Worm (Caenorhabditis elegans) whole organism, early embryonic: Measurements from ENCODE around the gene cpna-1.

Experiments
- B0310.2 ChIP-seq: sonication (generic microtip); optimal IDR thresholded peaks from 2 replicates; lab custom pipeline; 2016; ENCODE audit warnings: mild to moderate bottlenecking, missing genetic modification characterization, missing compliant biosample characterization
- F13C5.2 ChIP-seq: sonication (generic microtip); optimal IDR thresholded peaks from 2 replicates; lab custom pipeline; 2017; ENCODE audit warnings: mild to moderate bottlenecking, missing genetic modification characterization, inconsistent platforms, missing compliant biosample characterization
- ama-1 ChIP-seq: fragments of 150-350 bp; optimal IDR thresholded peaks from 2 replicates; lab custom pipeline; 2014
- ceh-13 ChIP-seq: fragments of 200-800 bp; sonication (Bioruptor generic); optimal IDR thresholded peaks from 2 replicates; lab custom pipeline; 2018; ENCODE audit warnings: mild to moderate bottlenecking, missing genetic modification characterization, missing compliant biosample characterization
- ceh-36 ChIP-seq: sonication (generic microtip); optimal IDR thresholded peaks from 2 replicates; lab custom pipeline; 2016; ENCODE audit warnings: missing genetic modification characterization, inconsistent platforms, missing compliant biosample characterization
- ets-7 ChIP-seq: sonication (generic microtip); optimal IDR thresholded peaks from 2 replicates; lab custom pipeline; 2016; ENCODE audit warnings: missing genotype, missing genetic modification characterization, missing compliant biosample characterization
- flt-1 ChIP-seq: fragments of 200-800 bp; sonication (Bioruptor generic); IDR thresholded peaks from 2 replicates; pipeline ENCODE4 v1.3.6; 2022; ENCODE audit warnings: missing genetic modification characterization, missing compliant biosample characterization
- hmbx-1 ChIP-seq: sonication (generic microtip); optimal IDR thresholded peaks from 2 replicates; lab custom pipeline; 2016; ENCODE audit warnings: mild to moderate bottlenecking, missing genetic modification characterization, missing compliant biosample characterization
- hnd-1 ChIP-seq: sonication (generic microtip); optimal IDR thresholded peaks from 2 replicates; lab custom pipeline; 2016; ENCODE audit warnings: missing genetic modification characterization, missing compliant biosample characterization
- scrt-1 ChIP-seq: fragments of 200-800 bp; sonication (Bioruptor generic); IDR thresholded peaks from 2 replicates; pipeline ENCODE4 v1.3.6; 2022; ENCODE audit warnings: missing genetic modification characterization, missing compliant biosample characterization
- sea-1 ChIP-seq: fragments of 200-800 bp; sonication (Bioruptor generic); conservative IDR thresholded peaks from 2 replicates; pipeline ENCODE4 v1.3.6; 2022; ENCODE audit warnings: missing genetic modification characterization, missing compliant biosample characterization
- tbx-11 ChIP-seq: fragments of 200-800 bp; sonication (Bioruptor generic); IDR thresholded peaks from 2 replicates; pipeline ENCODE4 v1.3.6; 2022; ENCODE audit warnings: missing genetic modification characterization, missing compliant biosample characterization
- tbx-37 ChIP-seq: fragments of 200-800 bp; sonication (Bioruptor generic); conservative IDR thresholded peaks from 2 replicates; pipeline ENCODE4 v1.3.6; 2022; ENCODE audit warnings: missing genetic modification reagents, missing genetic modification characterization, missing compliant biosample characterization
- tra-4 ChIP-seq: sonication (generic microtip); optimal IDR thresholded peaks from 2 replicates; lab custom pipeline; 2017; ENCODE audit warnings: missing genetic modification characterization, missing compliant biosample characterization

DNA sequence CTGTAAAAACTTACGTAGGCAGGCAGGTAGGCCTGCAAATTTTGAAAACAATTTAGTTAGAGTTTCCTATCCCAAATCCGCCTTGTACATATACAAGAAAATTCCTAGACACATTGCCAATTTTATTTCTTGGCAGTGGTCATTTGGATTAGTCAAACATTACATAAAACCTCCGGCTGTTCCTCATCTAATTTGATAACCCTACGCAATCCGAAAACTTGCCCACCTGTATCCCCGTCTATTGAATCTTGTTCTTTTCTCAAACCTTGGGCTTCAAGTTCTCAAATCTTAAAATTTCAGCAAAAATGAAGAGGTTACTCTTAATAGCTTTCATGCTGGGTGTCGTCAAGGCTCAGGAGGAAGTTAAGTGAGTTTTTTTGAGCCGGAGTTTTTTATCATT lies 40.4 kb upstream of the cpna-1 start, which contains the start of gene F56D3.1:
- TF ChIP-seq ama-1 (no peak), ets-7 (no peak), ceh-36 (tag; lab: Kevin White, UChicago) (no peak), B0310.2 (no peak), tbx-11 (GFP tag; lab: Robert Waterston, UW) (no peak), sea-1 (GFP tag; lab: Robert Waterston, UW) (no peak), flt-1 (no peak), scrt-1 (GFP tag; lab: Robert Waterston, UW) (no peak), hnd-1 (no peak), hmbx-1 (tag; lab: Kevin White, UChicago) (no peak), tbx-37 (no peak), F13C5.2 (tag; lab: Kevin White, UChicago) (no peak), ceh-13 (GFP tag; lab: Kevin White, UChicago) (no peak), tra-4 (tag; lab: Kevin White, UChicago) (no peak)
